Worm (Caenorhabditis elegans) whole organism, young adult: ENCODE measurements around the gene skp-1.

Experiments used
- F39B2.1 ChIP-seq: fragments of 200-800 bp; sonication (Bioruptor generic); IDR thresholded peaks from 2 replicates; pipeline ENCODE4 v1.3.6; 2022; ENCODE audit warnings: missing genetic modification reagents, missing genetic modification characterization, missing compliant biosample characterization
- K12H6.12 ChIP-seq: fragments of 200-800 bp; sonication (Bioruptor generic); optimal IDR thresholded peaks from 2 replicates; lab custom pipeline; 2018; ENCODE audit warnings: mild to moderate bottlenecking, missing genetic modification characterization, missing compliant biosample characterization
- attf-3 ChIP-seq: fragments of 200-800 bp; sonication (Bioruptor generic); conservative IDR thresholded peaks from 2 replicates; pipeline ENCODE4 v1.3.6; 2022; ENCODE audit warnings: missing genetic modification reagents, missing genetic modification characterization, missing compliant biosample characterization
- attf-6 ChIP-seq: fragments of 200-800 bp; sonication (Bioruptor generic); IDR thresholded peaks from 2 replicates; pipeline ENCODE4 v1.3.6; 2022; ENCODE audit warnings: missing genetic modification reagents, missing genetic modification characterization, missing compliant biosample characterization
- efl-1 ChIP-seq: fragments of 150-350 bp; optimal IDR thresholded peaks from 2 replicates; lab custom pipeline; 2014; ENCODE audit warnings: missing biosample characterization, missing genetic modification reagents, missing genetic modification characterization
- let-526 ChIP-seq: fragments of 200-800 bp; sonication (Bioruptor generic); IDR thresholded peaks from 2 replicates; pipeline ENCODE4 v1.3.6; 2022; ENCODE audit warnings: missing genetic modification reagents, missing genetic modification characterization, missing compliant biosample characterization
- nfya-1 ChIP-seq: sonication (generic microtip); optimal IDR thresholded peaks from 2 replicates; lab custom pipeline; 2017; ENCODE audit warnings: antibody characterized with exemption, missing compliant biosample characterization, missing genetic modification characterization, borderline replicate concordance; ENCODE audit not compliant: insufficient read depth
- nhr-90 ChIP-seq: sonication (generic microtip); optimal IDR thresholded peaks from 2 replicates; lab custom pipeline; 2016; ENCODE audit warnings: missing genotype, mild to moderate bottlenecking, missing genetic modification characterization, missing compliant biosample characterization
- sdz-38 ChIP-seq: sonication (generic microtip); optimal IDR thresholded peaks from 2 replicates; lab custom pipeline; 2016; ENCODE audit warnings: missing genotype, missing genetic modification characterization, missing compliant biosample characterization
- unc-62 ChIP-seq: fragments of 150-350 bp; optimal IDR thresholded peaks from 2 replicates; lab custom pipeline; 2014; ENCODE audit warnings: missing biosample characterization, missing genetic modification reagents, missing genetic modification characterization
- zfh-2 ChIP-seq: fragments of 200-800 bp; sonication (Bioruptor generic); conservative IDR thresholded peaks from 2 replicates; pipeline ENCODE4 v1.3.6; 2022; ENCODE audit warnings: missing genetic modification reagents, missing genetic modification characterization, missing compliant biosample characterization
- ztf-26 ChIP-seq: sonication (generic microtip); optimal IDR thresholded peaks from 2 replicates; lab custom pipeline; 2017; ENCODE audit warnings: missing genetic modification characterization, missing compliant biosample characterization
- ztf-28 ChIP-seq: fragments of 200-800 bp; sonication (Bioruptor generic); IDR thresholded peaks from 2 replicates; pipeline ENCODE4 v1.3.6; 2022; ENCODE audit warnings: missing genetic modification reagents, missing genetic modification characterization, missing compliant biosample characterization

DNA sequence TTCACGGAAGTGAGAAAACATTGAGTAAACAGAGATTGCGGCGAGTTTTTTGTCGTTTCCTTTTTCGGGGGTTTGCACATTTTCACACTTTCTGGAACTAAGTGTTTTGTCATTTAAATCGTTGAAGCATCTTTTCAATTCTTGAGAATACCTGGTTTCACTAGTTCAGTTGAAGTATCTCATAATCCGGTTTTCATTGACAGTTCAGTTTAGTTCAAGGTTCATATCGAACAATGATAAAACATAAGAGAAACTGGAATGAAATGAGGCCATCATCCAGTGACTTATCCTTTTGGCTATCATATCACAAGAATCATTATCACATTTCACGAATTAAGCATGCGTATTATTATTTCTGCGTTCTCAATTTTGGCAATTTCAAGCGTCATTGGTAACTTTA, 21.9 kb downstream of the skp-1 start, which contains the start of gene F46F3.3:
- TF ChIP-seq nfya-1 (tag; lab: Kevin White, UChicago) (no peak), ztf-26 (tag; lab: Kevin White, UChicago) (no peak), efl-1 (GFP tag; lab: Kevin White, UChicago) (no peak), ztf-28 (GFP tag; lab: Robert Waterston, UW) (no peak), zfh-2 (no peak), attf-3 (GFP tag; lab: Robert Waterston, UW) (no peak), K12H6.12 (tag; lab: Kevin White, UChicago) (no peak), F39B2.1 (GFP tag; lab: Robert Waterston, UW) (no peak), unc-62 (no peak), attf-6 (GFP tag; lab: Robert Waterston, UW) (no peak), let-526 (GFP tag; lab: Robert Waterston, UW) (no peak), nhr-90 (tag; lab: Kevin White, UChicago) (no peak), sdz-38 (no peak)
